Fruit fly (Drosophila melanogaster): ENCODE measurements around the gene CG13775.

Gene CG13775

DNA sequence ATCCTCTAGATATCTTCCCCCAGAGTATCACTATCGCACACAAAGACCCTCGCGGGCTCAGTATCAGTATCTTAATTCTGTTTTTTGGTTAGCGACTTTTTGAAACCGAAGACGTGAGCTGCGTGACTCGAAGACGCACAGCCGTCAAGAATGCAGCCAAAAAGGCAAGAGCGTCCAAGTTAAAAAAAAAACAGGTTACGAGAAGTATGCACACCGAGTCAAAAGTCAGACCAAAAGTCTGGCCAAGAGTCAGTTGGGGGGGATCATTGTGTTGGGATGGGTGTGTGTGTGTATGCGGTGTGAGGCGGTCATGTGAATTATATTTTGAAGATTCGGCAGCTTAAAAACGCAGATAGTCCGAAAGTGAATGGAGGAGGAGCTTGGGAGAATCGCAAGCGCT is 48.7 kb upstream of the CG13775 start (continued):
- TF ChIP-seq CG16779 (GFP tag; IDR thresholded peaks at IDR 0.05) (no peak), CG11456 (GFP tag; IDR thresholded peaks at IDR 0.05) (no peak), Six4 (GFP tag; optimal IDR thresholded peaks at IDR 0.05) (no peak), CG6689 (GFP tag; IDR thresholded peaks at IDR 0.05) (no peak), gt (GFP tag; IDR thresholded peaks at IDR 0.05) (no peak), ftz-f1 (GFP tag; optimal IDR thresholded peaks at IDR 0.05) (no peak), fu2 (GFP tag; optimal IDR thresholded peaks at IDR 0.05) (no peak), Fer2 (tag; optimal IDR thresholded peaks at IDR 0.05) (no peak), cato (GFP tag; optimal IDR thresholded peaks at IDR 0.05; ENCODE audit: borderline replicate concordance) (no peak), Bdp1 (GFP tag; optimal IDR thresholded peaks at IDR 0.05) (no peak), pum (GFP tag; optimal IDR thresholded peaks at IDR 0.05) (no peak), gcm (GFP tag; optimal IDR thresholded peaks at IDR 0.05) (no peak), ewg (GFP tag; optimal IDR thresholded peaks at IDR 0.05) (no peak), Sox100B (GFP tag; optimal IDR thresholded peaks at IDR 0.05) (no peak), h (optimal IDR thresholded peaks at IDR 0.05) (no peak), CG9727 (GFP tag; optimal IDR thresholded peaks at IDR 0.05) (no peak), CG6791 (GFP tag; IDR thresholded peaks at IDR 0.05; ENCODE audit: partially characterized antibody) (no peak), chm (GFP tag; IDR thresholded peaks at IDR 0.05) (no peak), D (optimal IDR thresholded peaks at IDR 0.05) (no peak), D (GFP tag; optimal IDR thresholded peaks at IDR 0.05) (no peak), CG18476 (GFP tag; optimal IDR thresholded peaks at IDR 0.05) (no peak), HLHmδ (GFP tag; optimal IDR thresholded peaks at IDR 0.05) (no peak), CG12071 (GFP tag; optimal IDR thresholded peaks at IDR 0.05) (no peak), pb (GFP tag; optimal IDR thresholded peaks at IDR 0.05) (no peak), emc (GFP tag; optimal IDR thresholded peaks at IDR 0.05) (no peak), zfh1 (GFP tag; IDR thresholded peaks at IDR 0.05) (0 out of 3 replicates have a peak, but pooled peaks have one; percentile 3), Atf3 (GFP tag; optimal IDR thresholded peaks at IDR 0.05) (no peak), CG1792 (GFP tag; optimal IDR thresholded peaks at IDR 0.05) (no peak), cg (GFP tag; optimal IDR thresholded peaks at IDR 0.05) (peak; percentile 3), toy (GFP tag; IDR thresholded peaks at IDR 0.05) (no peak), dati (GFP tag; IDR thresholded peaks at IDR 0.05) (no peak), CG14441 (GFP tag; IDR thresholded peaks at IDR 0.05) (no peak), CG11560 (tag; IDR thresholded peaks at IDR 0.05) (no peak), tll (GFP tag; optimal IDR thresholded peaks at IDR 0.05) (no peak), Rx (GFP tag; IDR thresholded peaks at IDR 0.05) (no peak), Hmr (GFP tag; optimal IDR thresholded peaks at IDR 0.05) (no peak)

DNA sequence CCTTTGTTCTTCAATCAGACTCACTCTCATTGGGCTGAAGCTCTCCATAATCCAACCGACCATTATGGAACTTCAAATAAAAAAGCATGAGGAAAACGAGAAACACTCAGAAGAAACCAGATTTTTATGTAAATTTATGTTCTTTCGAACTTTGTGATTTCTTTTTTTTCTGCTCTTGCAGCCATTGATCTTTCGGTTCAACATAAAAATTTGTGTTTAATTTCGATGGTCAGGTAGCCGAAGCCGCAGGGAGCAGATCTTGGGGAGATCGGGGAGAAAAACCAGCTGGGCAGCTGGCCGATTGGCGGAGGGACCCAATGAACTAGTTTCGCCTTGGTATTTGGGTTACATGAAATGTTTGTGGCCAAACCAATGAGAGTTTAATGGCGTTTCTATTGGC is 47.6 kb upstream of the CG13775 start:
- TF ChIP-seq sqz (GFP tag; optimal IDR thresholded peaks at IDR 0.05) (peak; percentile 20), CG18764 (GFP tag; optimal IDR thresholded peaks at IDR 0.05) (no peak), CG9932 (GFP tag; IDR thresholded peaks at IDR 0.05) (no peak), Stat92E (GFP tag; optimal IDR thresholded peaks at IDR 0.05) (no peak), chinmo (GFP tag; IDR thresholded peaks at IDR 0.05; ENCODE audit: partially characterized antibody) (0 out of 4 replicates have a peak, but pooled peaks have one; percentile 60), Dip3 (GFP tag; optimal IDR thresholded peaks at IDR 0.05) (no peak), CG10543 (GFP tag; optimal IDR thresholded peaks at IDR 0.05) (no peak), ap (GFP tag; IDR thresholded peaks at IDR 0.05) (no peak), CG17328 (GFP tag; IDR thresholded peaks at IDR 0.05) (no peak), Ada2b (GFP tag; IDR thresholded peaks at IDR 0.05) (no peak), sd (tag; optimal IDR thresholded peaks at IDR 0.05) (peak; percentile 56), CG2199 (GFP tag; IDR thresholded peaks at IDR 0.05) (no peak), trem (tag; optimal IDR thresholded peaks at IDR 0.05) (no peak), slp2 (GFP tag; optimal IDR thresholded peaks at IDR 0.05) (no peak), CG12769 (tag; optimal IDR thresholded peaks at IDR 0.05) (peak; percentile 54), CG11093 (GFP tag; IDR thresholded peaks at IDR 0.05) (no peak), vvl (GFP tag; IDR thresholded peaks at IDR 0.05) (peak; percentile 31; the same call in 1 of the 2 replicates), Bteb2 (GFP tag; optimal IDR thresholded peaks at IDR 0.05) (no peak), pfk (GFP tag; optimal IDR thresholded peaks at IDR 0.05) (no peak), gcm (GFP tag; optimal IDR thresholded peaks at IDR 0.05) (no peak)

Data from whole organism, embryonic.